Fruit fly (Drosophila melanogaster): ENCODE measurements around the gene ncd.
A peak's percentile ranks its signal among the peaks of the same experiment; 100 is the strongest.

ncd gene

DNA sequence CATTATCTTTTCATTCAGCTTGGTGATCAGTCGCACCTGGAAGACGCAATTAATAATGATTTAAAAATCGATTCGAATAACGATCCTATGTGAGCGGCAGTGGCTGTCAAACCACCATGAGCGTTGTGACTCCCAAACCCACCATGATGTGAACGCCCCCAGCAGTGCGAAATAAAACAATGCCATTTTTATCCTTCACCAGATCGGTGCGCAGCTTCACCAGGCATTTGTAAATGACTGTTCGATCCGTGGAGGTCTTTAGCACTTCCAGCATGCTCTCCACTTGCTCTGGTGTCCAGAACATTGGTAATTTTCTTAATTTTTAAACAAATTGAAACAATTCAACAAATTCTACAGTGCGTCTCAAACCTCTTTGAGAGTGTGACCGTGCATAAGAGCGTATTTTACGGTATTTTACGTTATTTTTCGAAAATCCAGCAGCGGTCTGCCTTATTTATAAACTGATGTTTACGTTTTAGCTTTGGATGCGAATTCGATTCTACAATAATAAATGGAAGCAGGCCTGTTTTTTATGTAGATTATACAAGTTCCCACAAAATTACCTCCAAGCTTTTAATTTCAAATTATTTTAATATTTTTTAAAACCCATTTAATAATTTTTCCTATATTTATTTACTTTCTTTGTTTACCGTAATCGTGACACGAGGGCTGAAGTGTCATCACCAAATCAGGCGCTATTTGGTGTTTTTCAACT lies 7.8 kb downstream of the ncd start, which contains the start of the genes Rnb and Drice (continued):
- no peak for TF ChIP-seq Vsx1 (GFP tag; optimal IDR thresholded peaks at IDR 0.05)
- TF ChIP-seq sisA (GFP tag; IDR thresholded peaks at IDR 0.05), result peak; percentile 13; the same call in 1 of the 2 replicates
- TF ChIP-seq CG1647 (GFP tag; optimal IDR thresholded peaks at IDR 0.05), result no peak
- TF ChIP-seq nerfin-2 (GFP tag; IDR thresholded peaks at IDR 0.05; ENCODE audit: partially characterized antibody), result 0 out of 2 replicates have a peak, but pooled peaks have one; percentile 22
- no peak for TF ChIP-seq HLH54F (GFP tag; optimal IDR thresholded peaks at IDR 0.05)
- TF ChIP-seq dpn (GFP tag; optimal IDR thresholded peaks at IDR 0.05), result peak in 1 of 2 experiments; percentile 33
- TF ChIP-seq CTCF (GFP tag; optimal IDR thresholded peaks at IDR 0.05), result no peak
- TF ChIP-seq Poxn (GFP tag; IDR thresholded peaks at IDR 0.05), result no peak
- TF ChIP-seq lmd (GFP tag; IDR thresholded peaks at IDR 0.05), result peak; percentile 8; the same call in 1 of the 2 replicates
- peak; percentile 84 for TF ChIP-seq CG15696 (tag; optimal IDR thresholded peaks at IDR 0.05)
- TF ChIP-seq luna (GFP tag; optimal IDR thresholded peaks at IDR 0.05), result no peak
- peak; percentile 61 for TF ChIP-seq Bgb (GFP tag; IDR thresholded peaks at IDR 0.05; ENCODE audit: partially characterized antibody)
- TF ChIP-seq vvl (GFP tag; IDR thresholded peaks at IDR 0.05), result peak; percentile 50
- peak; percentile 60 for TF ChIP-seq CG6791 (GFP tag; IDR thresholded peaks at IDR 0.05; ENCODE audit: partially characterized antibody)
- TF ChIP-seq HLH4C (GFP tag; IDR thresholded peaks at IDR 0.05; ENCODE audit: partially characterized antibody), result peak; percentile 55
- TF ChIP-seq CG10147 (GFP tag; optimal IDR thresholded peaks at IDR 0.05), result peak; percentile 54
- TF ChIP-seq Sox102F (GFP tag; optimal IDR thresholded peaks at IDR 0.05), result no peak
- no peak for TF ChIP-seq D (optimal IDR thresholded peaks at IDR 0.05)
- TF ChIP-seq D (GFP tag; optimal IDR thresholded peaks at IDR 0.05), result no peak
- TF ChIP-seq ems (GFP tag; optimal IDR thresholded peaks at IDR 0.05), result no peak
- TF ChIP-seq ERR (GFP tag; optimal IDR thresholded peaks at IDR 0.05), result no peak
- peak; percentile 60 for TF ChIP-seq inv (GFP tag; IDR thresholded peaks at IDR 0.05; ENCODE audit: partially characterized antibody)
- no peak for TF ChIP-seq CG8290 (GFP tag; optimal IDR thresholded peaks at IDR 0.05)
- no peak for TF ChIP-seq CG8290 (tag; optimal IDR thresholded peaks at IDR 0.05)
- TF ChIP-seq Hr39 (optimal IDR thresholded peaks at IDR 0.05), result no peak
- TF ChIP-seq NC2α (GFP tag; optimal IDR thresholded peaks at IDR 0.05), result no peak
- no peak for TF ChIP-seq Lim3 (GFP tag; IDR thresholded peaks at IDR 0.05)
- peak; percentile 66 for TF ChIP-seq CG9797 (GFP tag; optimal IDR thresholded peaks at IDR 0.05)
- no peak for TF ChIP-seq fd64A (GFP tag; optimal IDR thresholded peaks at IDR 0.05)
- TF ChIP-seq en (GFP tag; optimal IDR thresholded peaks at IDR 0.05), result no peak
- TF ChIP-seq usp (GFP tag; optimal IDR thresholded peaks at IDR 0.05), result no peak
- TF ChIP-seq CG18476 (GFP tag; optimal IDR thresholded peaks at IDR 0.05), result no peak
- TF ChIP-seq hb (GFP tag; IDR thresholded peaks at IDR 0.05; ENCODE audit: partially characterized antibody), result no peak
- TF ChIP-seq CG4820 (GFP tag; optimal IDR thresholded peaks at IDR 0.05), result peak; percentile 16
- TF ChIP-seq pb (GFP tag; optimal IDR thresholded peaks at IDR 0.05), result no peak
- no peak for TF ChIP-seq CG10543 (GFP tag; optimal IDR thresholded peaks at IDR 0.05)
- TF ChIP-seq psq (GFP tag; optimal IDR thresholded peaks at IDR 0.05), result no peak
- TF ChIP-seq tup (GFP tag; optimal IDR thresholded peaks at IDR 0.05), result no peak
- TF ChIP-seq CG17385 (GFP tag; optimal IDR thresholded peaks at IDR 0.05), result no peak
- TF ChIP-seq bab2 (GFP tag; optimal IDR thresholded peaks at IDR 0.05), result peak; percentile 18
- TF ChIP-seq CG17612 (GFP tag; IDR thresholded peaks at IDR 0.05), result no peak
- TF ChIP-seq hkb (optimal IDR thresholded peaks at IDR 0.05), result peak; percentile 62
- TF ChIP-seq hkb (GFP tag; IDR thresholded peaks at IDR 0.05), result peak; percentile 61
- no peak for TF ChIP-seq CG12299 (tag; optimal IDR thresholded peaks at IDR 0.05)
- TF ChIP-seq yki (optimal IDR thresholded peaks at IDR 0.05), result no peak
- no peak for TF ChIP-seq D19A (tag; optimal IDR thresholded peaks at IDR 0.05)
- TF ChIP-seq zfh2 (GFP tag; optimal IDR thresholded peaks at IDR 0.05), result peak; percentile 18
- no peak for TF ChIP-seq seq (GFP tag; IDR thresholded peaks at IDR 0.05)
- peak; percentile 60 for TF ChIP-seq Lhr (GFP tag; optimal IDR thresholded peaks at IDR 0.05)
- TF ChIP-seq CG12236 (GFP tag; optimal IDR thresholded peaks at IDR 0.05), result no peak
- TF ChIP-seq chn (GFP tag; optimal IDR thresholded peaks at IDR 0.05), result no peak
- TF ChIP-seq CG16779 (GFP tag; IDR thresholded peaks at IDR 0.05), result no peak

Measured in whole organism, embryonic.